Fruit fly (Drosophila melanogaster): ENCODE results near the gene CG1316.

- no peak for TF ChIP-seq Myc (optimal IDR thresholded peaks at IDR 0.05)
- no peak for TF ChIP-seq ttk (optimal IDR thresholded peaks at IDR 0.05)
- no peak for TF ChIP-seq h (optimal IDR thresholded peaks at IDR 0.05)
Observed at dm6 chr3L:4304244-4304959, 20.8 kb downstream of the CG1316 start.

Data from Kc167 (cell line).